Worm (Caenorhabditis elegans): ENCODE measurements around the gene C45G9.11.
A peak's percentile ranks its signal among the peaks of the same experiment; 100 is the strongest.

DNA sequence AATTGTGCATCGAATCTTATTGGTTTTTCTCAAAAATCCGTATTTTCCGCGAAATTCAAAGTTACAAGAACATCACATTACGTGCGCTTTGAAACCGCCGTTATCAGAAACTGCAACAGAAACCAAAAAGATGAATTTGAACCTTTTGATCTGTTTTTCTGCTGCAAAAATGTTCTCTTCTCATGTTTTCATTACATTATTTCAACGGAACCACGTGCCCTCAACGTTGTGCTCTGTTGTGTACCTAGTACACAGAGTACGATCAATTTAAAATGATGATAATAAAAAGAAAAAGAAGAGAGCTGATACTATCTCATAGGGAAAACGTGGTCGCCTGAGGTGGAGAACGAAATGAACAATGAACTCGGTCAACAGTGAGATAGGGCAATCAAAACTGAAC, 9.5 kb upstream of the C45G9.11 start:
- TF ChIP-seq ama-1 (optimal IDR thresholded peaks at IDR 0.05), result peak; percentile 26
- TF ChIP-seq unc-39 (tag; optimal IDR thresholded peaks at IDR 0.05), result no peak

Measured in whole organism, L3 larva.